Fruit fly (Drosophila melanogaster) whole organism, embryonic: ENCODE data around the gene Neurl4.
A peak's percentile ranks its signal among the peaks of the same experiment; 100 is the strongest.

Source experiments
- Asciz ChIP-seq: fragments of 200-800 bp; sonication (Bioruptor generic); optimal IDR thresholded peaks from 2 replicates; lab custom pipeline; 2017; ENCODE audit warnings: missing biosample characterization, mild to moderate bottlenecking, missing genetic modification characterization, missing genetic modification reagents
- Blimp-1 ChIP-seq: fragments of 200-800 bp; sonication (Bioruptor generic); optimal IDR thresholded peaks from 3 replicates; lab custom pipeline; 2018; ENCODE audit warnings: missing biosample characterization, missing genetic modification characterization, mild to moderate bottlenecking, moderate library complexity, missing genetic modification reagents
- CG10321 ChIP-seq: fragments of 200-800 bp; sonication (Bioruptor generic); IDR thresholded peaks from 2 replicates; pipeline ENCODE4 v1.3.6; 2022; ENCODE audit warnings: missing biosample characterization, missing genetic modification characterization
- CG10462 ChIP-seq: fragments of 200-800 bp; sonication (Bioruptor generic); optimal IDR thresholded peaks from 2 replicates; lab custom pipeline; 2016; ENCODE audit warnings: missing biosample characterization, missing genetic modification characterization
- CG10654 ChIP-seq: fragments of 200-800 bp; sonication (Bioruptor generic); optimal IDR thresholded peaks from 2 replicates; lab custom pipeline; 2016; ENCODE audit warnings: missing biosample characterization, missing genetic modification characterization
- CG11504 ChIP-seq: fragments of 200-800 bp; sonication (Bioruptor generic); optimal IDR thresholded peaks from 3 replicates; lab custom pipeline; 2019; ENCODE audit warnings: missing biosample characterization, mild to moderate bottlenecking, missing genetic modification characterization, moderate library complexity
- CG1233 ChIP-seq: fragments of 200-800 bp; sonication (Bioruptor generic); optimal IDR thresholded peaks from 4 replicates; lab custom pipeline; 2018; ENCODE audit warnings: missing biosample characterization, mild to moderate bottlenecking, missing genetic modification characterization
- CG12391 ChIP-seq: fragments of 200-800 bp; sonication (Bioruptor generic); optimal IDR thresholded peaks from 3 replicates; lab custom pipeline; 2018; ENCODE audit warnings: missing biosample characterization, mild to moderate bottlenecking, missing genetic modification characterization, moderate library complexity
- CG12744 ChIP-seq: fragments of 200-800 bp; sonication (Bioruptor generic); optimal IDR thresholded peaks from 2 replicates; lab custom pipeline; 2016; ENCODE audit warnings: missing biosample characterization, missing genetic modification characterization
- CG14860 ChIP-seq: fragments of 200-800 bp; sonication (Bioruptor generic); IDR thresholded peaks from 3 replicates; pipeline ENCODE4 v1.3.6; 2022; ENCODE audit warnings: missing biosample characterization, missing genetic modification characterization; ENCODE audit not compliant: partially characterized antibody
- CG15514 ChIP-seq: fragments of 200-800 bp; sonication (Bioruptor generic); optimal IDR thresholded peaks from 3 replicates; lab custom pipeline; 2017; ENCODE audit warnings: missing biosample characterization, missing genetic modification characterization, mild to moderate bottlenecking, moderate library complexity, missing genetic modification reagents
- CG15696 ChIP-seq: fragments of 200-800 bp; sonication (Bioruptor generic); optimal IDR thresholded peaks from 2 replicates; lab custom pipeline; 2019; ENCODE audit warnings: missing biosample characterization, mild to moderate bottlenecking, missing genetic modification characterization, moderate library complexity
- CG18599 ChIP-seq: fragments of 200-800 bp; sonication (Bioruptor generic); optimal IDR thresholded peaks from 3 replicates; lab custom pipeline; 2017; ENCODE audit warnings: missing biosample characterization, missing genetic modification characterization, mild to moderate bottlenecking, moderate library complexity, missing genetic modification reagents
- CG2202 ChIP-seq: fragments of 200-800 bp; sonication (Bioruptor generic); optimal IDR thresholded peaks from 2 replicates; lab custom pipeline; 2018; ENCODE audit warnings: missing biosample characterization, mild to moderate bottlenecking, missing genetic modification characterization
- CG2678 ChIP-seq: fragments of 200-800 bp; sonication (Bioruptor generic); optimal IDR thresholded peaks from 3 replicates; lab custom pipeline; 2019; ENCODE audit warnings: missing biosample characterization, mild to moderate bottlenecking, missing genetic modification characterization, moderate library complexity
- CG2712 ChIP-seq: fragments of 200-800 bp; optimal IDR thresholded peaks from 3 replicates; lab custom pipeline; 2019; ENCODE audit warnings: missing biosample characterization, mild to moderate bottlenecking, missing genetic modification characterization, moderate library complexity
- CG2875 ChIP-seq: fragments of 200-800 bp; sonication (Bioruptor generic); optimal IDR thresholded peaks from 2 replicates; lab custom pipeline; 2017; ENCODE audit warnings: missing biosample characterization, mild to moderate bottlenecking, missing genetic modification characterization, missing genetic modification reagents
- CG31365 ChIP-seq: fragments of 200-800 bp; sonication (Bioruptor generic); optimal IDR thresholded peaks from 2 replicates; lab custom pipeline; 2018; ENCODE audit warnings: missing biosample characterization, mild to moderate bottlenecking, missing genetic modification characterization
- CG31441 ChIP-seq: fragments of 200-800 bp; sonication (Bioruptor generic); IDR thresholded peaks from 2 replicates; pipeline ENCODE4 v1.3.6; 2022; ENCODE audit warnings: missing biosample characterization, missing genetic modification characterization
- CG33557 ChIP-seq: fragments of 200-800 bp; sonication (Bioruptor generic); optimal IDR thresholded peaks from 2 replicates; lab custom pipeline; 2019; ENCODE audit warnings: missing biosample characterization, mild to moderate bottlenecking, missing genetic modification characterization, moderate library complexity
- CG4617 ChIP-seq: fragments of 200-800 bp; sonication (Bioruptor generic); optimal IDR thresholded peaks from 3 replicates; lab custom pipeline; 2016; ENCODE audit warnings: missing biosample characterization, missing genetic modification characterization, borderline replicate concordance
- CG5245 ChIP-seq: fragments of 200-800 bp; sonication (Bioruptor generic); optimal IDR thresholded peaks from 3 replicates; lab custom pipeline; 2016; ENCODE audit warnings: missing biosample characterization, missing genetic modification characterization
- CG7271 ChIP-seq: fragments of 200-800 bp; sonication (Bioruptor generic); optimal IDR thresholded peaks from 2 replicates; lab custom pipeline; 2018; ENCODE audit warnings: missing biosample characterization, mild to moderate bottlenecking, missing genetic modification characterization, moderate library complexity
- CHES-1-like ChIP-seq: fragments of 200-800 bp; sonication (Bioruptor generic); optimal IDR thresholded peaks from 2 replicates; lab custom pipeline; 2016; ENCODE audit warnings: missing biosample characterization, missing genetic modification characterization
- CrebB ChIP-seq: fragments of 200-800 bp; sonication (Bioruptor generic); optimal IDR thresholded peaks from 3 replicates; lab custom pipeline; 2018; ENCODE audit warnings: missing biosample characterization, mild to moderate bottlenecking, missing genetic modification characterization
- Dip3 ChIP-seq: fragments of 200-800 bp; sonication (Bioruptor generic); optimal IDR thresholded peaks from 3 replicates; lab custom pipeline; 2016; ENCODE audit warnings: missing biosample characterization, missing genetic modification characterization
- Hr51 ChIP-seq, 2 experiments: fragments of 200-800 bp; sonication (Bioruptor generic); optimal IDR thresholded peaks; 2 replicates in 1 of 2; 3 replicates in 1 of 2; lab custom pipeline; 2016 to 2018; ENCODE audit warnings: missing biosample characterization in 2 of 2, missing genetic modification characterization in 2 of 2, mild to moderate bottlenecking in 1 of 2, moderate library complexity in 1 of 2
- Lhr ChIP-seq: fragments of 200-800 bp; sonication (Bioruptor generic); optimal IDR thresholded peaks from 3 replicates; lab custom pipeline; 2017; ENCODE audit warnings: mild to moderate bottlenecking, missing biosample characterization, missing genetic modification reagents, missing genetic modification characterization
- NC2α ChIP-seq: fragments of 200-800 bp; sonication (Bioruptor generic); optimal IDR thresholded peaks from 2 replicates; lab custom pipeline; 2016; ENCODE audit warnings: missing biosample characterization, missing genetic modification characterization
- NC2β ChIP-seq: fragments of 200-800 bp; sonication (Bioruptor generic); optimal IDR thresholded peaks from 2 replicates; lab custom pipeline; 2016; ENCODE audit warnings: missing biosample characterization, missing genetic modification characterization
- Taf1 ChIP-seq: fragments of 200-800 bp; sonication (Bioruptor generic); IDR thresholded peaks from 2 replicates; pipeline ENCODE4 v1.3.6; 2022; ENCODE audit warnings: missing biosample characterization, missing genetic modification characterization
- Xrp1 ChIP-seq: fragments of 200-800 bp; sonication (Bioruptor generic); IDR thresholded peaks from 2 replicates; pipeline ENCODE4 v1.3.6; 2022; ENCODE audit warnings: missing biosample characterization, missing genetic modification characterization
- YL-1 ChIP-seq: fragments of 200-800 bp; sonication (Bioruptor generic); optimal IDR thresholded peaks from 3 replicates; lab custom pipeline; 2017; ENCODE audit warnings: missing biosample characterization, mild to moderate bottlenecking, missing genetic modification characterization
- ase ChIP-seq: fragments of 200-800 bp; sonication (Bioruptor generic); IDR thresholded peaks from 3 replicates; pipeline ENCODE4 v1.3.6; 2022; ENCODE audit warnings: missing biosample characterization, missing genetic modification characterization
- chif ChIP-seq, 2 experiments: fragments of 200-800 bp; sonication (Bioruptor generic); optimal IDR thresholded peaks; 3 replicates each; lab custom pipeline; 2016; ENCODE audit warnings: missing biosample characterization in 2 of 2, missing genetic modification characterization in 2 of 2
- chinmo ChIP-seq: fragments of 200-800 bp; sonication (Bioruptor generic); IDR thresholded peaks from 4 replicates; pipeline ENCODE4 v1.3.6; 2022; ENCODE audit warnings: missing biosample characterization, missing genetic modification characterization; ENCODE audit not compliant: partially characterized antibody
- fd96Cb ChIP-seq: fragments of 200-800 bp; sonication (Bioruptor generic); optimal IDR thresholded peaks from 2 replicates; lab custom pipeline; 2018; ENCODE audit warnings: missing biosample characterization, mild to moderate bottlenecking, missing genetic modification characterization, moderate library complexity
- fru ChIP-seq: fragments of >200 bp; optimal IDR thresholded peaks from 2 replicates; lab custom pipeline; 2017
- hb ChIP-seq: fragments of 200-800 bp; sonication (Bioruptor generic); IDR thresholded peaks from 3 replicates; pipeline ENCODE4 v1.3.6; 2022; ENCODE audit warnings: missing biosample characterization, missing genetic modification characterization; ENCODE audit not compliant: partially characterized antibody
- lab ChIP-seq: fragments of 200-800 bp; sonication (Bioruptor generic); optimal IDR thresholded peaks from 3 replicates; lab custom pipeline; 2017; ENCODE audit warnings: missing biosample characterization, missing genetic modification characterization, mild to moderate bottlenecking, moderate library complexity, missing genetic modification reagents
- nom ChIP-seq: fragments of 200-800 bp; sonication (Bioruptor generic); optimal IDR thresholded peaks from 2 replicates; lab custom pipeline; 2017; ENCODE audit warnings: missing biosample characterization, missing genetic modification characterization, mild to moderate bottlenecking, moderate library complexity, missing genetic modification reagents
- pho ChIP-seq: fragments of 200-800 bp; sonication (Bioruptor generic); optimal IDR thresholded peaks from 2 replicates; lab custom pipeline; 2016; ENCODE audit warnings: missing biosample characterization, missing genetic modification characterization
- shn ChIP-seq: fragments of 200-800 bp; sonication (Bioruptor generic); optimal IDR thresholded peaks from 3 replicates; lab custom pipeline; 2016; ENCODE audit warnings: missing biosample characterization, missing genetic modification characterization
- sug ChIP-seq: fragments of 200-800 bp; optimal IDR thresholded peaks from 2 replicates; lab custom pipeline; 2019; ENCODE audit warnings: missing biosample characterization, mild to moderate bottlenecking, missing genetic modification characterization, moderate library complexity
- tna ChIP-seq: fragments of 200-800 bp; sonication (Bioruptor generic); IDR thresholded peaks from 2 replicates; pipeline ENCODE4 v1.3.6; 2022; ENCODE audit warnings: missing biosample characterization, missing genetic modification characterization; ENCODE audit not compliant: partially characterized antibody
- usp ChIP-seq: fragments of >200 bp; optimal IDR thresholded peaks from 2 replicates; lab custom pipeline; 2017; ENCODE audit warnings: missing biosample characterization, missing genetic modification characterization
- wek ChIP-seq: fragments of 200-800 bp; sonication (Bioruptor generic); optimal IDR thresholded peaks from 3 replicates; lab custom pipeline; 2018; ENCODE audit warnings: missing biosample characterization, mild to moderate bottlenecking, missing genetic modification characterization, moderate library complexity

Neurl4 gene

DNA sequence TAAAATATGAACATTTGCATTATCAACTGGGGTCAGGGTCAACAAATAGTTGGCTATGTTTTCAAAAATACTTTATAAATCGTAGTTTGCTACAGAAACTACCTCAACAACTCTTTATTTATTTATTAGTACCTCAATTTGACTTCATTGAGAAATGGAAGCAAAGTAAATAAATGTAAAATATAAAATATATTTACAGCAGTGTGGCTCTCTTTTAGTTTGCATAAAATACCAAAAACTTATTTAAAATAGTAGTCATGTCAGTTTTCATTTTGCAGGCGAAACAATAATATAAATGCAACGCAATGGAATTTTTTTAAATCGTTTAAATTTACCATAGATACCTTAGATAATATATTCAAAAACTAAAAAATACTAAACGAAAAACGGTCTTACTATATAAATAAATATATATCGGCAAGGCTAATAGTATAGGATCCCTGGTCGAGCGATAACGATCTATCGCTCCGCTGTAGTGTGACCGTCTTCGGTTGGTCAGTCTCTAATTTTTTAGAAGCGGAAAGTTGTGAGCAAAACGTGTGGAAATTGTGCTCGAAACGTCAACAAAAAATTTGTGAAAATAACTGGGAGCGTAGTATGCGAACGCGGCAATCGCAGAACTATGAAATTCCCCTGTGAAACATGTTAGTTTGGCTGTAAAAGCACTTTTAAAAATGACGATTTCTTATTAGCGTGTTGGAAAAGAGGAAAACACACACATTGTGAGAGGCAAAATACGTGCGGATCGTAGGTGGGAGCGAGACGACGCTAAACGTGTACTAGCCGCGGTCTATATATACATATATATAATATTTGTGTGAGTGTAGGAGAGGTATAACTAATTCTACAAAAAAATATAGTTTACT lies 47.8 kb downstream of the Neurl4 start, which contains the start of the genes Nprl3 and upSET (continued):
- peak; percentile 46 for TF ChIP-seq CHES-1-like (GFP tag; lab: Kevin White, UChicago)
- TF ChIP-seq Xrp1 (GFP tag; lab: Robert Waterston, UW): no peak; the same call in 1 of the 2 replicates
- TF ChIP-seq CG12744 (GFP tag; lab: Kevin White, UChicago): no peak
- TF ChIP-seq NC2α: no peak
- peak; percentile 83 for TF ChIP-seq tna (GFP tag; lab: Robert Waterston, UW)
- TF ChIP-seq CG4617 (GFP tag; lab: Kevin White, UChicago): peak; percentile 11
- TF ChIP-seq Asciz (GFP tag; lab: Kevin White, UChicago): peak; percentile 18
- TF ChIP-seq pho (GFP tag; lab: Kevin White, UChicago): peak; percentile 16
- no peak for TF ChIP-seq CG33557 (GFP tag; lab: Kevin White, UChicago)
- TF ChIP-seq Dip3 (GFP tag; lab: Kevin White, UChicago): no peak
- TF ChIP-seq CG12391 (tag; lab: Kevin White, UChicago): peak; percentile 27
- peak; percentile 79 for TF ChIP-seq CG14860 (GFP tag; lab: Robert Waterston, UW)
- no peak for TF ChIP-seq ase
- no peak for TF ChIP-seq wek (GFP tag; lab: Kevin White, UChicago)
- no peak for TF ChIP-seq shn (GFP tag; lab: Kevin White, UChicago)
- TF ChIP-seq CrebB: no peak
- TF ChIP-seq CG7271: no peak
- no peak for TF ChIP-seq CG18599 (GFP tag; lab: Kevin White, UChicago)
- TF ChIP-seq CG5245 (GFP tag; lab: Kevin White, UChicago): no peak
- peak; percentile 83 for TF ChIP-seq hb
- TF ChIP-seq Taf1: no peak
- peak; percentile 70 for TF ChIP-seq CG15514
- no peak for TF ChIP-seq chif (GFP tag; optimal IDR thresholded peaks at IDR 0.05; lab: Kevin White, UChicago)
- TF ChIP-seq CG11504 (tag; lab: Kevin White, UChicago): peak; percentile 44
- peak; percentile 52 for TF ChIP-seq CG2712 (tag; lab: Kevin White, UChicago)
- TF ChIP-seq usp: no peak
- TF ChIP-seq CG10462 (GFP tag; lab: Kevin White, UChicago): no peak
- TF ChIP-seq CG2678: peak; percentile 14
- TF ChIP-seq chinmo (GFP tag; lab: Robert Waterston, UW): peak; percentile 71; the same call in 1 of the 4 replicates
- TF ChIP-seq CG15696: no peak
- TF ChIP-seq CG2875 (GFP tag; lab: Kevin White, UChicago): no peak
- TF ChIP-seq YL-1 (GFP tag; lab: Kevin White, UChicago): peak; percentile 81
- TF ChIP-seq CG31365 (tag; lab: Kevin White, UChicago): no peak
- TF ChIP-seq CG1233 (GFP tag; lab: Kevin White, UChicago): no peak
- TF ChIP-seq Lhr (GFP tag; lab: Kevin White, UChicago): peak; percentile 33
- TF ChIP-seq Hr51 (GFP tag; optimal IDR thresholded peaks at IDR 0.05; lab: Kevin White, UChicago): peak in 1 of 2 experiments; percentile 25
- TF ChIP-seq lab (GFP tag; lab: Kevin White, UChicago): peak; percentile 45
- no peak for TF ChIP-seq CG10654 (GFP tag; lab: Kevin White, UChicago)
- no peak for TF ChIP-seq fru (lab: Kevin White, UChicago)
- peak; percentile 90 for TF ChIP-seq CG10321 (GFP tag; lab: Robert Waterston, UW)
- no peak; the same call in 1 of the 2 replicates for TF ChIP-seq CG31441 (GFP tag; lab: Robert Waterston, UW)
- peak; percentile 40 for TF ChIP-seq nom (GFP tag; lab: Kevin White, UChicago)
- TF ChIP-seq Blimp-1 (GFP tag; lab: Kevin White, UChicago): no peak
- peak; percentile 14 for TF ChIP-seq NC2β
- no peak for TF ChIP-seq CG2202
- no peak for TF ChIP-seq fd96Cb (tag; lab: Kevin White, UChicago)
- no peak for TF ChIP-seq sug (tag; lab: Kevin White, UChicago)
